Worm (Caenorhabditis elegans) whole organism, L3 larva: ENCODE data around the gene ints-13.

Experiments used
- fos-1 ChIP-seq: fragments of 150-350 bp; optimal IDR thresholded peaks from 2 replicates; lab custom pipeline; 2014; ENCODE audit warnings: missing biosample characterization, missing genetic modification characterization
- mdl-1 ChIP-seq: fragments of 150-350 bp; optimal IDR thresholded peaks from 2 replicates; lab custom pipeline; 2014; ENCODE audit warnings: missing biosample characterization, missing genetic modification characterization
- skn-1 ChIP-seq: fragments of 150-350 bp; optimal IDR thresholded peaks from 2 replicates; lab custom pipeline; 2014; ENCODE audit warnings: missing biosample characterization, missing genetic modification characterization

DNA sequence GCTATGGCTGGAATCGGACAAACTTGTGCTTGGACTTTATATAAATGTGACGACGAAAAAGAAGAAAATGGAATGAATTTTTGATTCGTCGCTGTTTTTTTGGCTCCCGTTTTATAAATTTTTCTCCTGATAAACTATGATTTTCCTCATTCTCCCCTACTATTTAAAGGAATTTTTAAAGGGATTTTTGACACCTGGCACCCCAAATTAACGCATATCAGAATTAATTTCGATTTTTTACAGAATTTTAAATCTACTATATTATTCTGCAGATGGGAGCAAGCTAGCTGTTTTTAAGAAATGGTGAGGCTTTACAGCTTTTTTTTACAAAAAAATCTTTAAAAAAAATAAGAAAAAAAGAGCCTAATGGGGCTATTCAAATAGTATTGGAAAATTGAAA lies 32.3 kb downstream of the ints-13 start, which contains the start of gene coa-1:
- TF ChIP-seq fos-1 (tag; lab: Kevin White, UChicago) (no peak), skn-1 (tag; lab: Kevin White, UChicago) (no peak), mdl-1 (tag; lab: Kevin White, UChicago) (no peak)
